Worm (Caenorhabditis elegans) whole organism, L2 larva: ENCODE results near the gene hcp-3.

ENCODE experiments used
- C34F6.9 ChIP-seq: fragments of 150-350 bp; optimal IDR thresholded peaks from 2 replicates; lab custom pipeline; 2014; ENCODE audit warnings: missing biosample characterization, missing genetic modification characterization
- F13H6.1 ChIP-seq: sonication (generic microtip); optimal IDR thresholded peaks from 2 replicates; lab custom pipeline; 2016; ENCODE audit warnings: missing genetic modification characterization, missing compliant biosample characterization
- Y55F3AM.14 ChIP-seq: fragments of 200-800 bp; sonication (Bioruptor generic); optimal IDR thresholded peaks from 2 replicates; lab custom pipeline; 2018; ENCODE audit warnings: mild to moderate bottlenecking, missing genetic modification characterization, missing compliant biosample characterization
- alr-1 ChIP-seq: fragments of 150-350 bp; optimal IDR thresholded peaks from 2 replicates; lab custom pipeline; 2014; ENCODE audit warnings: missing biosample characterization, missing genetic modification characterization
- ama-1 ChIP-seq: fragments of 150-350 bp; optimal IDR thresholded peaks from 2 replicates; lab custom pipeline; 2018; ENCODE audit warnings: inconsistent platforms
- blmp-1 ChIP-seq: sonication (generic microtip); optimal IDR thresholded peaks from 2 replicates; lab custom pipeline; 2017; ENCODE audit warnings: missing genetic modification characterization, mild to moderate bottlenecking, missing compliant biosample characterization, antibody characterized with exemption, moderate library complexity; ENCODE audit not compliant: insufficient read depth
- ceh-16 ChIP-seq: fragments of 150-350 bp; optimal IDR thresholded peaks from 2 replicates; lab custom pipeline; 2014; ENCODE audit warnings: missing biosample characterization, missing genetic modification characterization
- dmd-4 ChIP-seq: sonication (generic microtip); optimal IDR thresholded peaks from 2 replicates; lab custom pipeline; 2017; ENCODE audit warnings: missing biosample characterization, missing genetic modification characterization
- egl-27 ChIP-seq: sonication (generic microtip); optimal IDR thresholded peaks from 3 replicates; lab custom pipeline; 2017; ENCODE audit warnings: missing biosample characterization, missing genetic modification reagents, missing genetic modification characterization
- elt-1 ChIP-seq: fragments of 150-350 bp; optimal IDR thresholded peaks from 2 replicates; lab custom pipeline; 2014; ENCODE audit warnings: missing biosample characterization, missing genetic modification characterization
- elt-3 ChIP-seq: sonication (generic microtip); optimal IDR thresholded peaks from 2 replicates; lab custom pipeline; 2017; ENCODE audit warnings: missing biosample characterization, missing genetic modification characterization
- fos-1 ChIP-seq: fragments of 150-350 bp; optimal IDR thresholded peaks from 2 replicates; lab custom pipeline; 2014; ENCODE audit warnings: missing biosample characterization, missing genetic modification characterization
- gmeb-1 ChIP-seq: fragments of 150-350 bp; optimal IDR thresholded peaks from 2 replicates; lab custom pipeline; 2014; ENCODE audit warnings: missing biosample characterization, missing genetic modification characterization
- lin-11 ChIP-seq: fragments of 150-350 bp; sonication (generic microtip); optimal IDR thresholded peaks from 2 replicates; lab custom pipeline; 2014; ENCODE audit warnings: missing biosample characterization, missing genetic modification characterization, inconsistent platforms, mixed read lengths
- lin-13 ChIP-seq: fragments of 150-350 bp; optimal IDR thresholded peaks from 2 replicates; lab custom pipeline; 2014; ENCODE audit warnings: missing biosample characterization, missing genetic modification reagents, missing genetic modification characterization
- lsy-2 ChIP-seq, 2 experiments: fragments of 150-350 bp in 1 of 2; sonication (generic microtip) in 1 of 2; optimal IDR thresholded peaks; 2 replicates each; lab custom pipeline; 2014 to 2017; ENCODE audit warnings: missing biosample characterization in 2 of 2, missing genetic modification characterization in 2 of 2
- mbf-1 ChIP-seq: sonication (generic microtip); optimal IDR thresholded peaks from 2 replicates; lab custom pipeline; 2017; ENCODE audit warnings: missing biosample characterization, missing genetic modification characterization
- mdl-1 ChIP-seq, 2 experiments: fragments of 150-350 bp in 1 of 2; sonication (generic microtip) in 1 of 2; optimal IDR thresholded peaks; 2 replicates each; lab custom pipeline; 2017; ENCODE audit warnings: missing biosample characterization in 2 of 2, missing genetic modification characterization in 2 of 2
- nhr-10 ChIP-seq: sonication (generic microtip); optimal IDR thresholded peaks from 2 replicates; lab custom pipeline; 2017; ENCODE audit warnings: missing biosample characterization, missing genetic modification characterization
- nhr-11 ChIP-seq: fragments of 150-350 bp; optimal IDR thresholded peaks from 2 replicates; lab custom pipeline; 2014; ENCODE audit warnings: missing biosample characterization, missing genetic modification characterization
- nhr-129 ChIP-seq: fragments of 150-350 bp; optimal IDR thresholded peaks from 2 replicates; lab custom pipeline; 2014; ENCODE audit warnings: missing biosample characterization, missing genetic modification characterization
- nhr-21 ChIP-seq: fragments of 150-350 bp; optimal IDR thresholded peaks from 2 replicates; lab custom pipeline; 2014; ENCODE audit warnings: missing biosample characterization, missing genetic modification characterization
- nhr-23 ChIP-seq: fragments of 150-350 bp; optimal IDR thresholded peaks from 2 replicates; lab custom pipeline; 2014; ENCODE audit warnings: missing biosample characterization, missing genetic modification reagents, missing genetic modification characterization
- nhr-25 ChIP-seq: fragments of 150-350 bp; sonication (generic microtip); optimal IDR thresholded peaks from 3 replicates; lab custom pipeline; 2014; ENCODE audit warnings: missing biosample characterization, missing genetic modification characterization
- nhr-6 ChIP-seq: fragments of 150-350 bp; optimal IDR thresholded peaks from 2 replicates; lab custom pipeline; 2014; ENCODE audit warnings: missing biosample characterization, missing genetic modification characterization
- sem-4 ChIP-seq: fragments of 150-350 bp; optimal IDR thresholded peaks from 2 replicates; lab custom pipeline; 2014; ENCODE audit warnings: missing biosample characterization, missing genetic modification reagents, missing genetic modification characterization
- sma-9 ChIP-seq, 2 experiments: fragments of 150-350 bp in 1 of 2; sonication (generic microtip) in 1 of 2; optimal IDR thresholded peaks; 2 replicates each; lab custom pipeline; 2014 to 2016; ENCODE audit warnings: missing genetic modification characterization in 2 of 2, mild to moderate bottlenecking in 1 of 2, missing biosample characterization in 1 of 2, missing compliant biosample characterization in 1 of 2, missing genetic modification reagents in 1 of 2, moderate library complexity in 1 of 2
- snpc-4 ChIP-seq: fragments of 150-350 bp; optimal IDR thresholded peaks from 2 replicates; lab custom pipeline; 2014; ENCODE audit warnings: missing biosample characterization, missing genetic modification characterization
- unc-55 ChIP-seq: fragments of 150-350 bp; sonication (generic microtip); optimal IDR thresholded peaks from 3 replicates; lab custom pipeline; 2014; ENCODE audit warnings: missing biosample characterization, missing genetic modification reagents, missing genetic modification characterization
- zag-1 ChIP-seq: fragments of 150-350 bp; optimal IDR thresholded peaks from 2 replicates; lab custom pipeline; 2014; ENCODE audit warnings: missing biosample characterization, missing genetic modification characterization
- ztf-1 ChIP-seq: fragments of 200-800 bp; sonication (Bioruptor generic); conservative IDR thresholded peaks from 2 replicates; pipeline ENCODE4 v1.3.6; 2022; ENCODE audit warnings: missing genetic modification characterization, missing compliant biosample characterization
- ztf-11 ChIP-seq: sonication (generic microtip); optimal IDR thresholded peaks from 2 replicates; lab custom pipeline; 2017; ENCODE audit warnings: missing biosample characterization, missing genetic modification characterization
- ztf-4 ChIP-seq: fragments of 150-350 bp; optimal IDR thresholded peaks from 2 replicates; lab custom pipeline; 2014; ENCODE audit warnings: missing biosample characterization, missing genetic modification characterization

hcp-3 gene

ce11 chrIII:9661119-9661518 is 44.8 kb upstream of the hcp-3 start:
- no peak for TF ChIP-seq nhr-11 (tag; lab: Kevin White, UChicago)
- TF ChIP-seq nhr-10, result no peak
- peak; percentile 63 for TF ChIP-seq sem-4 (tag; lab: Kevin White, UChicago)
- no peak for TF ChIP-seq lin-13 (GFP tag; lab: Kevin White, UChicago)
- TF ChIP-seq sma-9 (GFP tag; optimal IDR thresholded peaks at IDR 0.05; lab: Kevin White, UChicago), result peak; percentile 71
- no peak for TF ChIP-seq sma-9 (tag; optimal IDR thresholded peaks at IDR 0.05; lab: Kevin White, UChicago)

ce11 chrIII:9658569-9658968 is 42.3 kb upstream of the hcp-3 start:
- peak; percentile 35 for TF ChIP-seq sma-9 (GFP tag; optimal IDR thresholded peaks at IDR 0.05; lab: Kevin White, UChicago)
- TF ChIP-seq sma-9 (tag; optimal IDR thresholded peaks at IDR 0.05; lab: Kevin White, UChicago), result no peak
- no peak for TF ChIP-seq nhr-129 (tag; lab: Kevin White, UChicago)
- TF ChIP-seq nhr-11 (tag; lab: Kevin White, UChicago), result no peak
- TF ChIP-seq, all 48 proteins: peak for 1

DNA sequence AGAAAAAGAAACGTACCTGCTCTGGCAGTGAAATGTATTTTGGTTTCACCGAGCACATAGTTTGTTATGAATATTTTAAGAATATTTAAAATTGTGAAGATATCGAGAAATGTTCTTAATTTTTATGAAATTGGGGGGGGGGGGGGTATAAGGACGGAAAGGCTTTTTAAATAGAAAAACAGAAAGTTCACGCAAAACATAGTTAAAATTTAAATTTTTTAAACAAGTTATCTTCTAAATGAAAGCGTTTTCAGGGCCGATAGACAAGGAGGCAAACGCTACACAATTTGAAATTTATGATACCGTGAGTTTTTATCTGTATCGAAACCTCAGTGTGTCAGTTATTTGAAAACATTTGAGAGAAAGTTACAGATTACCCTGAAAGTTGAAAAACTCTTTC is 39.5 kb upstream of the hcp-3 start, which contains the start of gene C15H7.4:
Gene C15H7.4 (minus strand): TSS at position 101 of the 400 bp plus-strand sequence.
- TF ChIP-seq unc-55, result no peak
- no peak for TF ChIP-seq lin-11 (tag; lab: Kevin White, UChicago)
- no peak for TF ChIP-seq fos-1 (tag; lab: Kevin White, UChicago)
- no peak for TF ChIP-seq nhr-10
- TF ChIP-seq Y55F3AM.14 (GFP tag; lab: Kevin White, UChicago), result no peak
- no peak for TF ChIP-seq ztf-4 (tag; lab: Kevin White, UChicago)
- TF ChIP-seq sem-4 (tag; lab: Kevin White, UChicago), result no peak
- no peak for TF ChIP-seq egl-27
- no peak for TF ChIP-seq gmeb-1 (tag; lab: Kevin White, UChicago)
- TF ChIP-seq ztf-11 (tag; lab: Kevin White, UChicago), result no peak
- TF ChIP-seq lsy-2 (tag; optimal IDR thresholded peaks at IDR 0.05; lab: Kevin White, UChicago), result no peak
- TF ChIP-seq elt-3 (tag; lab: Kevin White, UChicago), result no peak
- TF ChIP-seq alr-1 (tag; lab: Kevin White, UChicago), result no peak
- TF ChIP-seq blmp-1 (tag; lab: Kevin White, UChicago), result no peak
- TF ChIP-seq ztf-1 (GFP tag; lab: Robert Waterston, UW), result no peak
- TF ChIP-seq zag-1 (tag; lab: Kevin White, UChicago), result no peak
- no peak for TF ChIP-seq nhr-6 (tag; lab: Kevin White, UChicago)
- no peak for TF ChIP-seq nhr-11 (tag; lab: Kevin White, UChicago)
- no peak for TF ChIP-seq F13H6.1 (tag; lab: Kevin White, UChicago)

ce11 chrIII:9651871-9652270 is 35.6 kb upstream of the hcp-3 start, which contains the start of gene C15H7.3:
Gene C15H7.3, minus strand, starts transcription at chrIII:9651971.
- TF ChIP-seq egl-27, result no peak
- TF ChIP-seq elt-1 (tag; lab: Kevin White, UChicago), result no peak
- no peak for TF ChIP-seq lsy-2 (tag; optimal IDR thresholded peaks at IDR 0.05; lab: Kevin White, UChicago)
- TF ChIP-seq nhr-23 (tag; lab: Kevin White, UChicago), result no peak
- no peak for TF ChIP-seq alr-1 (tag; lab: Kevin White, UChicago)
- TF ChIP-seq nhr-10, result no peak
- TF ChIP-seq snpc-4 (tag; lab: Kevin White, UChicago), result no peak
- TF ChIP-seq nhr-21, result no peak
- TF ChIP-seq blmp-1 (tag; lab: Kevin White, UChicago), result no peak
- no peak for TF ChIP-seq F13H6.1 (tag; lab: Kevin White, UChicago)
- no peak for TF ChIP-seq C34F6.9
- TF ChIP-seq ama-1 (lab: Kevin White, UChicago), result no peak
- no peak for TF ChIP-seq mdl-1 (tag; optimal IDR thresholded peaks at IDR 0.05; lab: Kevin White, UChicago)
- no peak for TF ChIP-seq nhr-25 (tag; lab: Kevin White, UChicago)
- no peak for TF ChIP-seq ceh-16
- no peak for TF ChIP-seq ztf-1 (GFP tag; lab: Robert Waterston, UW)

DNA sequence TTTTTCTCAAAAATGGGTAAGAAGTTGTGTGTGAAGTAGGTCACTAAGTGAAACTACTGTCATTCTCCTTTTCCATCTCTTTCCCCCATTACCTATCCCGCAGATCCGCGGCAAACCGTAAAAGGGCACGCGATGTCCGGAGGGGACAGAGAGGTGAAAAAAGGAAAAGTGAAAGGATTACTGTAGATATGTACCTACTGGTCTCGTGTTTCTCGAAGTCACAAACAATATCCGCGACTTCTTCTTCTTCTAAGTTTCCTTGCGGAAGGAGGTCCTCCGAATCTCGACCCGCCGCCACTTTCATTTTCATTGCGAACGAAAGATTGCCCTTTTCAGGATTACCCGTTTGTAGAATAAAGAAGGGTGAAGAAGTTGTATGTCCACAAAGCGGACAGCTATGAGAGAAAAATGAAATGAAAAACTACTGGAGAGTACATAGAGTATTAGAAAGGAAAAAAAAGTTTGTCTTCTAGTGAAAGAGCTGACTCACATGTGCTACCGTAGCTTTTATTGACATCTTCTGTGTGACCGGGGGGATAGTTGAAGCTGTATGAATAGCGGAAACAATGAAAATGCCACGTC is 30.3 kb upstream of the hcp-3 start:
- TF ChIP-seq nhr-21 (peak; percentile 82), egl-27 (peak; percentile 79), mbf-1 (no peak), dmd-4 (tag; lab: Kevin White, UChicago) (no peak), elt-1 (tag; lab: Kevin White, UChicago) (peak; percentile 42), nhr-6 (tag; lab: Kevin White, UChicago) (no peak), sma-9 (GFP tag; optimal IDR thresholded peaks at IDR 0.05; lab: Kevin White, UChicago) (peak; percentile 50), sma-9 (tag; optimal IDR thresholded peaks at IDR 0.05; lab: Kevin White, UChicago) (no peak), fos-1 (tag; lab: Kevin White, UChicago) (peak; percentile 41), blmp-1 (tag; lab: Kevin White, UChicago) (peak; percentile 83), sem-4 (tag; lab: Kevin White, UChicago) (peak; percentile 21)
- TF ChIP-seq, all 48 proteins: peak for 7
